Worm (Caenorhabditis elegans) whole organism, L3 larva: ENCODE data around the gene cyp-33C8.

Experiments
- ama-1 ChIP-seq: fragments of 150-350 bp; optimal IDR thresholded peaks from 2 replicates; lab custom pipeline; 2018
- ceh-28 ChIP-seq: fragments of 150-350 bp; optimal IDR thresholded peaks from 2 replicates; lab custom pipeline; 2014; ENCODE audit warnings: missing biosample characterization, missing genetic modification reagents, missing genetic modification characterization
- elt-2 ChIP-seq: sonication (generic microtip); optimal IDR thresholded peaks from 2 replicates; lab custom pipeline; 2016; ENCODE audit warnings: missing genetic modification reagents, mild to moderate bottlenecking, missing genetic modification characterization, missing compliant biosample characterization
- fos-1 ChIP-seq: fragments of 150-350 bp; optimal IDR thresholded peaks from 2 replicates; lab custom pipeline; 2014; ENCODE audit warnings: missing biosample characterization, missing genetic modification characterization
- lin-39 ChIP-seq: fragments of 150-350 bp; optimal IDR thresholded peaks from 2 replicates; lab custom pipeline; 2018; ENCODE audit warnings: missing biosample characterization, missing genetic modification reagents, missing genetic modification characterization
- nhr-11 ChIP-seq: fragments of 150-350 bp; optimal IDR thresholded peaks from 2 replicates; lab custom pipeline; 2014; ENCODE audit warnings: missing biosample characterization, missing genetic modification characterization
- nhr-76 ChIP-seq: fragments of 150-350 bp; sonication (generic microtip); optimal IDR thresholded peaks from 5 replicates; lab custom pipeline; 2014; ENCODE audit warnings: missing biosample characterization, missing genetic modification characterization
- pqm-1 ChIP-seq: fragments of 150-350 bp; optimal IDR thresholded peaks from 2 replicates; lab custom pipeline; 2017; ENCODE audit warnings: missing biosample characterization, missing genetic modification characterization, inconsistent platforms
- snpc-4 ChIP-seq: fragments of 150-350 bp; optimal IDR thresholded peaks from 2 replicates; lab custom pipeline; 2014; ENCODE audit warnings: missing biosample characterization, missing genetic modification characterization

DNA sequence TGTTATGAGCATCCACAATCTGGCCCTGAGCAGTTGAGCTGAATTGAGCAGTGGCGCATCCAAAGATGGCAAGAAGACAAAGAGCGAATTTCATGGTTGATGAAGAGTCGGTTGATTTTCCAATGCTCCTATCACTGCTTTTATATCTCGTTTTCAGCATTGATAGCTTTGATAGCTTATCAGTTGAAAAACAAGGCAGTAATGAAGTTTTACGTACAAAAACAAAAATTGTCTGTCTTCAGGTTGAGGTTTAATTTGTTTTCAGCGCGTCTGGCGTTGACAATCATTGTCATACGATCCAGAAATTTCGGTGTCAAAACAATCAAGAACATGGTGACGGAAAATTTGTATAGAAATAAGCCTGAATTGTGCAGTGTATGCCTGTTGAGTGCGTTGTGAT is 8.2 kb upstream of the cyp-33C8 start, which contains the start of gene scl-13:
- TF ChIP-seq ceh-28 (tag; lab: Kevin White, UChicago) = no peak
- no peak for TF ChIP-seq nhr-11
- TF ChIP-seq ama-1 (lab: Kevin White, UChicago) = no peak
- no peak for TF ChIP-seq lin-39 (tag; lab: Kevin White, UChicago)
- TF ChIP-seq nhr-76 (tag; lab: Kevin White, UChicago) = no peak
- no peak for TF ChIP-seq fos-1 (tag; lab: Kevin White, UChicago)
- no peak for TF ChIP-seq snpc-4 (tag; lab: Kevin White, UChicago)
- TF ChIP-seq pqm-1 (tag; lab: Kevin White, UChicago) = no peak
- TF ChIP-seq elt-2 (tag; lab: Kevin White, UChicago) = no peak
